Fruit fly (Drosophila melanogaster): ENCODE data around the gene Sema1a.

Gene Sema1a

dm6 chr2L:8717618-8718336 lies 175.8 kb downstream of the Sema1a start (continued):
- TF ChIP-seq ewg (GFP tag; optimal IDR thresholded peaks at IDR 0.05) (peak; percentile 82), tna (GFP tag; IDR thresholded peaks at IDR 0.05; ENCODE audit: partially characterized antibody) (no peak), lola (GFP tag; optimal IDR thresholded peaks at IDR 0.05) (peak in 1 of 3 experiments; percentile 85), CG17612 (GFP tag; IDR thresholded peaks at IDR 0.05) (no peak), Fer2 (tag; optimal IDR thresholded peaks at IDR 0.05) (peak; percentile 57), CG3065 (GFP tag; optimal IDR thresholded peaks at IDR 0.05) (peak; percentile 72), Drgx (GFP tag; IDR thresholded peaks at IDR 0.05) (peak; percentile 87), CG9797 (GFP tag; optimal IDR thresholded peaks at IDR 0.05) (no peak), CG5180 (GFP tag; optimal IDR thresholded peaks at IDR 0.05) (peak; percentile 82), en (GFP tag; optimal IDR thresholded peaks at IDR 0.05) (peak; percentile 21), scrt (GFP tag; optimal IDR thresholded peaks at IDR 0.05) (peak; percentile 88), zen2 (GFP tag; IDR thresholded peaks at IDR 0.05; ENCODE audit: partially characterized antibody) (no peak), CG11247 (GFP tag; IDR thresholded peaks at IDR 0.05) (peak; percentile 66; the same call in 1 of the 2 replicates), CG10565 (GFP tag; optimal IDR thresholded peaks at IDR 0.05) (peak; percentile 17), B-H1 (GFP tag; IDR thresholded peaks at IDR 0.05) (peak; percentile 50), pros (GFP tag; optimal IDR thresholded peaks at IDR 0.05) (peak; percentile 47), Opbp (GFP tag; IDR thresholded peaks at IDR 0.05; ENCODE audit: partially characterized antibody) (no peak), CG14441 (GFP tag; IDR thresholded peaks at IDR 0.05) (peak; percentile 65), sim (GFP tag; IDR thresholded peaks at IDR 0.05) (no peak), ATbp (GFP tag; optimal IDR thresholded peaks at IDR 0.05) (peak; percentile 89), HLHmδ (GFP tag; optimal IDR thresholded peaks at IDR 0.05) (peak; percentile 75), CG11560 (tag; IDR thresholded peaks at IDR 0.05) (peak; percentile 77; the same call in 2 of the 3 replicates), Scr (GFP tag; IDR thresholded peaks at IDR 0.05; ENCODE audit: partially characterized antibody) (peak; percentile 33; the same call in 1 of the 2 replicates), crol (GFP tag; IDR thresholded peaks at IDR 0.05) (peak; percentile 99), kni (GFP tag; optimal IDR thresholded peaks at IDR 0.05) (peak; percentile 71), CG12071 (GFP tag; optimal IDR thresholded peaks at IDR 0.05) (peak; percentile 68), B-H2 (GFP tag; optimal IDR thresholded peaks at IDR 0.05) (peak; percentile 26), cad (GFP tag; optimal IDR thresholded peaks at IDR 0.05) (no peak), stwl (tag; optimal IDR thresholded peaks at IDR 0.05) (no peak), CG1647 (GFP tag; optimal IDR thresholded peaks at IDR 0.05) (no peak), CHES-1-like (GFP tag; optimal IDR thresholded peaks at IDR 0.05) (peak; percentile 32), prd (optimal IDR thresholded peaks at IDR 0.05) (no peak), prd (GFP tag; IDR thresholded peaks at IDR 0.05) (peak; percentile 74), wek (GFP tag; optimal IDR thresholded peaks at IDR 0.05) (peak; percentile 73), CG8924 (tag; optimal IDR thresholded peaks at IDR 0.05) (peak; percentile 96), tgo (GFP tag; IDR thresholded peaks at IDR 0.05) (peak; percentile 86), CG8281 (tag; optimal IDR thresholded peaks at IDR 0.05) (peak; percentile 66), CG16863 (GFP tag; optimal IDR thresholded peaks at IDR 0.05) (peak; percentile 66), pnt (GFP tag; optimal IDR thresholded peaks at IDR 0.05) (peak; percentile 40), HmgD (GFP tag; optimal IDR thresholded peaks at IDR 0.05) (no peak), D (optimal IDR thresholded peaks at IDR 0.05) (no peak), D (GFP tag; optimal IDR thresholded peaks at IDR 0.05) (peak; percentile 84), nmo (GFP tag; optimal IDR thresholded peaks at IDR 0.05) (peak; percentile 94), Hr3 (GFP tag; optimal IDR thresholded peaks at IDR 0.05) (peak; percentile 92), dati (GFP tag; IDR thresholded peaks at IDR 0.05) (no peak), sens (GFP tag) (peak; percentile 91), Abd-B (GFP tag; optimal IDR thresholded peaks at IDR 0.05) (peak; percentile 86), CG33557 (GFP tag; optimal IDR thresholded peaks at IDR 0.05) (peak; percentile 82), ab (GFP tag; optimal IDR thresholded peaks at IDR 0.05) (no peak)

Data from whole organism, embryonic.